Worm (Caenorhabditis elegans) whole organism, L3 larva: ENCODE measurements around the gene C55A1.4.

Source experiments
- R02D3.7 ChIP-seq: fragments of 150-350 bp; optimal IDR thresholded peaks from 2 replicates; lab custom pipeline; 2014; ENCODE audit warnings: missing biosample characterization, missing genetic modification characterization
- ZK546.5 ChIP-seq: sonication (generic microtip); optimal IDR thresholded peaks from 2 replicates; lab custom pipeline; 2017; ENCODE audit warnings: missing biosample characterization, missing genetic modification characterization
- ceh-28 ChIP-seq: fragments of 150-350 bp; optimal IDR thresholded peaks from 2 replicates; lab custom pipeline; 2014; ENCODE audit warnings: missing biosample characterization, missing genetic modification reagents, missing genetic modification characterization
- ceh-82 ChIP-seq: fragments of 150-350 bp; optimal IDR thresholded peaks from 2 replicates; lab custom pipeline; 2014; ENCODE audit warnings: missing biosample characterization, missing genetic modification characterization
- ceh-9 ChIP-seq: sonication (generic microtip); optimal IDR thresholded peaks from 2 replicates; lab custom pipeline; 2018; ENCODE audit warnings: missing biosample characterization, missing genetic modification characterization
- daf-12 ChIP-seq: fragments of 150-350 bp; optimal IDR thresholded peaks from 2 replicates; lab custom pipeline; 2014; ENCODE audit warnings: missing biosample characterization, missing genetic modification reagents, missing genetic modification characterization
- egl-27 ChIP-seq: sonication (generic microtip); optimal IDR thresholded peaks from 4 replicates; lab custom pipeline; 2017; ENCODE audit warnings: missing biosample characterization, missing genetic modification reagents, missing genetic modification characterization
- egl-5 ChIP-seq: fragments of 150-350 bp; optimal IDR thresholded peaks from 2 replicates; lab custom pipeline; 2017; ENCODE audit warnings: missing biosample characterization, missing genetic modification reagents, missing genetic modification characterization, inconsistent platforms
- elt-1 ChIP-seq: fragments of 150-350 bp; optimal IDR thresholded peaks from 2 replicates; lab custom pipeline; 2014; ENCODE audit warnings: missing biosample characterization, missing genetic modification characterization
- elt-2 ChIP-seq: sonication (generic microtip); optimal IDR thresholded peaks from 2 replicates; lab custom pipeline; 2016; ENCODE audit warnings: missing genetic modification reagents, mild to moderate bottlenecking, missing genetic modification characterization, missing compliant biosample characterization
- eor-1 ChIP-seq, 2 experiments: fragments of 150-350 bp; optimal IDR thresholded peaks; 2 replicates each; lab custom pipeline; 2014 to 2018; ENCODE audit warnings: missing biosample characterization in 2 of 2, missing genetic modification characterization in 2 of 2
- fkh-2 ChIP-seq: fragments of 150-350 bp; optimal IDR thresholded peaks from 2 replicates; lab custom pipeline; 2014; ENCODE audit warnings: missing biosample characterization, missing genetic modification reagents, missing genetic modification characterization
- fos-1 ChIP-seq: fragments of 150-350 bp; optimal IDR thresholded peaks from 2 replicates; lab custom pipeline; 2014; ENCODE audit warnings: missing biosample characterization, missing genetic modification characterization
- hmg-11 ChIP-seq: sonication (generic microtip); optimal IDR thresholded peaks from 2 replicates; lab custom pipeline; 2016; ENCODE audit warnings: missing genetic modification characterization, missing compliant biosample characterization
- jun-1 ChIP-seq: fragments of 150-350 bp; optimal IDR thresholded peaks from 2 replicates; lab custom pipeline; 2014; ENCODE audit warnings: missing biosample characterization, missing genetic modification reagents, missing genetic modification characterization
- lin-15B ChIP-seq: fragments of 150-350 bp; optimal IDR thresholded peaks from 2 replicates; lab custom pipeline; 2014; ENCODE audit warnings: missing biosample characterization, missing genetic modification characterization
- lin-39 ChIP-seq: fragments of 150-350 bp; optimal IDR thresholded peaks from 2 replicates; lab custom pipeline; 2018; ENCODE audit warnings: missing biosample characterization, missing genetic modification reagents, missing genetic modification characterization
- lsy-12 ChIP-seq: sonication (generic microtip); optimal IDR thresholded peaks from 2 replicates; lab custom pipeline; 2016; ENCODE audit warnings: mild to moderate bottlenecking, missing genetic modification characterization, missing compliant biosample characterization
- mml-1 ChIP-seq: fragments of 150-350 bp; sonication (generic microtip); optimal IDR thresholded peaks from 3 replicates; lab custom pipeline; 2014; ENCODE audit warnings: missing biosample characterization, missing genetic modification characterization
- nfya-1 ChIP-seq: sonication (generic microtip); optimal IDR thresholded peaks from 2 replicates; lab custom pipeline; 2017; ENCODE audit warnings: missing genetic modification characterization, mild to moderate bottlenecking, missing compliant biosample characterization, antibody characterized with exemption, moderate library complexity; ENCODE audit not compliant: insufficient read depth
- nhr-12 ChIP-seq: fragments of 150-350 bp; optimal IDR thresholded peaks from 2 replicates; lab custom pipeline; 2014; ENCODE audit warnings: missing biosample characterization, missing genetic modification characterization
- nhr-237 ChIP-seq: fragments of 150-350 bp; optimal IDR thresholded peaks from 2 replicates; lab custom pipeline; 2014; ENCODE audit warnings: missing biosample characterization, missing genetic modification characterization
- nhr-25 ChIP-seq: sonication (generic microtip); optimal IDR thresholded peaks from 2 replicates; lab custom pipeline; 2017; ENCODE audit warnings: missing biosample characterization, missing genetic modification characterization
- nhr-67 ChIP-seq: fragments of 150-350 bp; optimal IDR thresholded peaks from 2 replicates; lab custom pipeline; 2014; ENCODE audit warnings: missing biosample characterization, missing genetic modification characterization
- pha-4 ChIP-seq: fragments of 150-350 bp; optimal IDR thresholded peaks from 2 replicates; lab custom pipeline; 2014; ENCODE audit warnings: missing biosample characterization, missing genetic modification reagents, missing genetic modification characterization
- pqm-1 ChIP-seq: fragments of 150-350 bp; optimal IDR thresholded peaks from 2 replicates; lab custom pipeline; 2017; ENCODE audit warnings: missing biosample characterization, missing genetic modification characterization, inconsistent platforms
- skn-1 ChIP-seq: fragments of 150-350 bp; optimal IDR thresholded peaks from 2 replicates; lab custom pipeline; 2014; ENCODE audit warnings: missing biosample characterization, missing genetic modification characterization
- tbx-2 ChIP-seq: sonication (generic microtip); optimal IDR thresholded peaks from 2 replicates; lab custom pipeline; 2016; ENCODE audit warnings: mild to moderate bottlenecking, missing genetic modification characterization, missing compliant biosample characterization
- unc-39 ChIP-seq: sonication (generic microtip); optimal IDR thresholded peaks from 4 replicates; lab custom pipeline; 2017; ENCODE audit warnings: missing biosample characterization, missing genetic modification characterization
- unc-62 ChIP-seq: fragments of 150-350 bp; sonication (generic microtip); optimal IDR thresholded peaks from 4 replicates; lab custom pipeline; 2014; ENCODE audit warnings: missing biosample characterization, missing genetic modification reagents, missing genetic modification characterization
- zag-1 ChIP-seq: fragments of 150-350 bp; optimal IDR thresholded peaks from 2 replicates; lab custom pipeline; 2014; ENCODE audit warnings: missing biosample characterization, missing genetic modification characterization
- ztf-11 ChIP-seq: fragments of 150-350 bp; optimal IDR thresholded peaks from 2 replicates; lab custom pipeline; 2014; ENCODE audit warnings: missing biosample characterization, missing genetic modification characterization

The C55A1.4 gene

ce11 chrV:15650167-15650566 is 7.1 kb upstream of the C55A1.4 start, which contains the start of gene sru-42:
Gene sru-42 (plus strand): TSS chrV:15650467.
- TF ChIP-seq elt-2 (tag; lab: Kevin White, UChicago) (no peak), daf-12 (tag; lab: Kevin White, UChicago) (no peak), ceh-82 (tag; lab: Kevin White, UChicago) (no peak), eor-1 (tag; optimal IDR thresholded peaks at IDR 0.05; lab: Kevin White, UChicago) (no peak), unc-39 (tag; lab: Kevin White, UChicago) (no peak), nfya-1 (tag; lab: Kevin White, UChicago) (no peak), nhr-67 (tag; lab: Kevin White, UChicago) (no peak), ztf-11 (tag; lab: Kevin White, UChicago) (no peak), unc-62 (GFP tag; lab: Kevin White, UChicago) (no peak), pqm-1 (tag; lab: Kevin White, UChicago) (no peak), lin-39 (no peak), fkh-2 (no peak)

ce11 chrV:15647536-15648085 is 4.5 kb upstream of the C55A1.4 start, which contains the start of the genes C55A1.7 and C55A1.6:
Gene C55A1.7 (minus strand): TSS chrV:15647636.
Gene C55A1.6 (plus strand): TSS chrV:15648035.
- TF ChIP-seq pha-4 (tag; lab: Kevin White, UChicago): peak; percentile 58

- TF ChIP-seq daf-12 (tag; lab: Kevin White, UChicago) (no peak), nhr-25 (tag; lab: Kevin White, UChicago) (no peak), unc-39 (tag; lab: Kevin White, UChicago) (no peak), skn-1 (no peak), tbx-2 (tag; lab: Kevin White, UChicago) (no peak), hmg-11 (tag; lab: Kevin White, UChicago) (no peak), ceh-9 (no peak), egl-5 (no peak)
Observed at ce11 chrV:15644575-15644974, 1.5 kb upstream of the C55A1.4 start, which contains the start of gene str-23. Gene str-23 (plus strand): TSS chrV:15644875.

ce11 chrV:15638853-15639252 is 4.2 kb downstream of the C55A1.4 start, which contains the start of gene srz-44:
Gene srz-44 (minus strand): TSS chrV:15638953.
- no peak for TF ChIP-seq nhr-67 (tag; lab: Kevin White, UChicago)
- TF ChIP-seq pqm-1 (tag; lab: Kevin White, UChicago): no peak
- TF ChIP-seq lin-15B: no peak
- TF ChIP-seq unc-62 (GFP tag; lab: Kevin White, UChicago): no peak

- no peak for TF ChIP-seq ceh-28 (tag; lab: Kevin White, UChicago)
Observed at ce11 chrV:15629543-15629942, 13.5 kb downstream of the C55A1.4 start, which contains the start of gene str-248. Gene str-248 (minus strand): TSS chrV:15629643.

- TF ChIP-seq ceh-9: no peak
- no peak for TF ChIP-seq egl-5
- TF ChIP-seq zag-1 (tag; lab: Kevin White, UChicago): no peak
- no peak for TF ChIP-seq mml-1 (tag; lab: Kevin White, UChicago)
- no peak for TF ChIP-seq ZK546.5 (tag; lab: Kevin White, UChicago)
Observed at ce11 chrV:15625561-15625960, 17.5 kb downstream of the C55A1.4 start, which contains the start of gene C55A1.11. Gene C55A1.11 (plus strand): TSS chrV:15625861.

- TF ChIP-seq egl-27 (tag; lab: Kevin White, UChicago) (no peak), R02D3.7 (tag; lab: Kevin White, UChicago) (no peak), pha-4 (tag; lab: Kevin White, UChicago) (no peak), elt-1 (tag; lab: Kevin White, UChicago) (no peak)
- TF ChIP-seq, all 47 proteins: peak for 0
Observed at ce11 chrV:15621518-15621917, 21.6 kb downstream of the C55A1.4 start, which contains the start of gene C55A1.1. Gene C55A1.1 (plus strand): TSS chrV:15621818.

- TF ChIP-seq tbx-2 (tag; lab: Kevin White, UChicago) (no peak), ceh-28 (tag; lab: Kevin White, UChicago) (no peak), lin-39 (no peak), nhr-12 (tag; lab: Kevin White, UChicago) (no peak), lsy-12 (tag; lab: Kevin White, UChicago) (no peak), mml-1 (tag; lab: Kevin White, UChicago) (no peak), nhr-237 (tag; lab: Kevin White, UChicago) (no peak), jun-1 (no peak), fos-1 (tag; lab: Kevin White, UChicago) (no peak), zag-1 (tag; lab: Kevin White, UChicago) (no peak)
Observed at ce11 chrV:15614534-15614933, 28.6 kb downstream of the C55A1.4 start.
